Fruit fly (Drosophila melanogaster): ENCODE measurements around the gene CG1737.

Gene CG1737

dm6 chrX:11389494-11390447 lies 39.4 kb downstream of the CG1737 start (continued):
- peak; percentile 70 for TF ChIP-seq CG16813 (GFP tag; IDR thresholded peaks at IDR 0.05; ENCODE audit: partially characterized antibody)
- no peak for TF ChIP-seq ham (GFP tag; IDR thresholded peaks at IDR 0.05)
- TF ChIP-seq lmd (GFP tag; IDR thresholded peaks at IDR 0.05), result no peak
- TF ChIP-seq Dref (GFP tag; IDR thresholded peaks at IDR 0.05), result peak; percentile 65
- no peak for TF ChIP-seq pros (GFP tag; optimal IDR thresholded peaks at IDR 0.05)
- TF ChIP-seq CG9215 (GFP tag; IDR thresholded peaks at IDR 0.05), result no peak
- TF ChIP-seq wor (GFP tag; IDR thresholded peaks at IDR 0.05), result no peak
- no peak for TF ChIP-seq lab (GFP tag; optimal IDR thresholded peaks at IDR 0.05)
- no peak for TF ChIP-seq Atf6 (GFP tag; IDR thresholded peaks at IDR 0.05)
- peak; percentile 29; the same call in 1 of the 2 replicates for TF ChIP-seq rib (GFP tag; IDR thresholded peaks at IDR 0.05)
- TF ChIP-seq Pdp1 (GFP tag; optimal IDR thresholded peaks at IDR 0.05), result peak in 1 of 2 experiments; percentile 7
- TF ChIP-seq CG4820 (GFP tag; optimal IDR thresholded peaks at IDR 0.05), result no peak
- no peak for TF ChIP-seq Neu2 (GFP tag; optimal IDR thresholded peaks at IDR 0.05; ENCODE audit: borderline replicate concordance)
- TF ChIP-seq Ssrp (tag; optimal IDR thresholded peaks at IDR 0.05), result no peak
- TF ChIP-seq CG10431 (GFP tag; optimal IDR thresholded peaks at IDR 0.05), result no peak
- no peak for TF ChIP-seq fu2 (GFP tag; optimal IDR thresholded peaks at IDR 0.05)
- no peak for TF ChIP-seq abd-A (tag; optimal IDR thresholded peaks at IDR 0.05)
- peak; percentile 56 for TF ChIP-seq CG1832 (GFP tag; optimal IDR thresholded peaks at IDR 0.05)
- no peak for TF ChIP-seq CG10366 (GFP tag; IDR thresholded peaks at IDR 0.05)
- no peak for TF ChIP-seq NK7.1 (GFP tag; optimal IDR thresholded peaks at IDR 0.05)
- TF ChIP-seq Nf-YC (tag; optimal IDR thresholded peaks at IDR 0.05), result no peak
- TF ChIP-seq Dbx (GFP tag; IDR thresholded peaks at IDR 0.05), result 0 out of 3 replicates have a peak, but pooled peaks have one; percentile 23
- TF ChIP-seq jigr1 (GFP tag; IDR thresholded peaks at IDR 0.05), result no peak
- no peak for TF ChIP-seq da (GFP tag; optimal IDR thresholded peaks at IDR 0.05)
- TF ChIP-seq ranshi (GFP tag; IDR thresholded peaks at IDR 0.05), result no peak
- TF ChIP-seq dan (GFP tag; IDR thresholded peaks at IDR 0.05), result no peak
- no peak for TF ChIP-seq cwo (GFP tag; optimal IDR thresholded peaks at IDR 0.05)
- TF ChIP-seq knrl (GFP tag; IDR thresholded peaks at IDR 0.05; ENCODE audit: partially characterized antibody), result peak; percentile 58
- TF ChIP-seq Sox100B (GFP tag; optimal IDR thresholded peaks at IDR 0.05), result no peak
- TF ChIP-seq CG6175 (GFP tag; IDR thresholded peaks at IDR 0.05), result no peak; the same call in 2 of the 3 replicates
- TF ChIP-seq Bgb (GFP tag; IDR thresholded peaks at IDR 0.05; ENCODE audit: partially characterized antibody), result peak; percentile 71
- TF ChIP-seq TFAM (GFP tag; optimal IDR thresholded peaks at IDR 0.05), result no peak
- no peak for TF ChIP-seq Hey (tag; optimal IDR thresholded peaks at IDR 0.05)
- TF ChIP-seq hb (GFP tag; IDR thresholded peaks at IDR 0.05; ENCODE audit: partially characterized antibody), result peak; percentile 86; the same call in 2 of the 3 replicates
- no peak for TF ChIP-seq NC2β (GFP tag; optimal IDR thresholded peaks at IDR 0.05)
- TF ChIP-seq Doc2 (GFP tag; IDR thresholded peaks at IDR 0.05), result no peak
- no peak for TF ChIP-seq z (GFP tag; IDR thresholded peaks at IDR 0.05)
- no peak for TF ChIP-seq CG10565 (GFP tag; optimal IDR thresholded peaks at IDR 0.05)
- no peak for TF ChIP-seq fru (optimal IDR thresholded peaks at IDR 0.05)
- TF ChIP-seq Eip74EF (GFP tag; optimal IDR thresholded peaks at IDR 0.05), result peak in 1 of 2 experiments; percentile 45
- no peak for TF ChIP-seq Poxn (GFP tag; IDR thresholded peaks at IDR 0.05)
- TF ChIP-seq CG7928 (GFP tag; optimal IDR thresholded peaks at IDR 0.05), result no peak
- no peak for TF ChIP-seq btn (GFP tag; optimal IDR thresholded peaks at IDR 0.05)
- peak; percentile 6 for TF ChIP-seq CoRest (tag; optimal IDR thresholded peaks at IDR 0.05)
- TF ChIP-seq CG6254 (GFP tag; optimal IDR thresholded peaks at IDR 0.05), result no peak
- TF ChIP-seq Dll (GFP tag; IDR thresholded peaks at IDR 0.05; ENCODE audit: partially characterized antibody), result peak; percentile 79
- TF ChIP-seq Dfd (GFP tag; optimal IDR thresholded peaks at IDR 0.05), result no peak
- no peak for TF ChIP-seq fd102C (GFP tag; optimal IDR thresholded peaks at IDR 0.05)
- TF ChIP-seq Lpt (GFP tag; optimal IDR thresholded peaks at IDR 0.05), result no peak
